Fruit fly (Drosophila melanogaster) whole organism: Measurements from ENCODE around the gene CG4770.

ENCODE experiments used
- CG8478 ChIP-seq: fragments of >200 bp; optimal IDR thresholded peaks from 2 replicates; lab custom pipeline; 2018; ENCODE audit warnings: inconsistent platforms
- EcR ChIP-seq, 2 experiments: fragments of >200 bp; optimal IDR thresholded peaks; 2 replicates each; lab custom pipeline; 2017; ENCODE audit warnings: missing biosample characterization in 2 of 2, missing genetic modification characterization in 2 of 2, missing genetic modification reagents in 2 of 2
- pan ChIP-seq: fragments of >200 bp; optimal IDR thresholded peaks from 2 replicates; lab custom pipeline; 2017

dm6 chr3R:19968695-19969094 lies 50.4 kb downstream of the CG4770 start:
- no peak for TF ChIP-seq pan (lab: Kevin White, UChicago)
- TF ChIP-seq CG8478 (lab: Kevin White, UChicago), result no peak
- TF ChIP-seq EcR (GFP tag; optimal IDR thresholded peaks at IDR 0.05; lab: Kevin White, UChicago), result no peak
